Fruit fly (Drosophila melanogaster): Measurements from ENCODE around the gene CG42846.

Gene CG42846

DNA sequence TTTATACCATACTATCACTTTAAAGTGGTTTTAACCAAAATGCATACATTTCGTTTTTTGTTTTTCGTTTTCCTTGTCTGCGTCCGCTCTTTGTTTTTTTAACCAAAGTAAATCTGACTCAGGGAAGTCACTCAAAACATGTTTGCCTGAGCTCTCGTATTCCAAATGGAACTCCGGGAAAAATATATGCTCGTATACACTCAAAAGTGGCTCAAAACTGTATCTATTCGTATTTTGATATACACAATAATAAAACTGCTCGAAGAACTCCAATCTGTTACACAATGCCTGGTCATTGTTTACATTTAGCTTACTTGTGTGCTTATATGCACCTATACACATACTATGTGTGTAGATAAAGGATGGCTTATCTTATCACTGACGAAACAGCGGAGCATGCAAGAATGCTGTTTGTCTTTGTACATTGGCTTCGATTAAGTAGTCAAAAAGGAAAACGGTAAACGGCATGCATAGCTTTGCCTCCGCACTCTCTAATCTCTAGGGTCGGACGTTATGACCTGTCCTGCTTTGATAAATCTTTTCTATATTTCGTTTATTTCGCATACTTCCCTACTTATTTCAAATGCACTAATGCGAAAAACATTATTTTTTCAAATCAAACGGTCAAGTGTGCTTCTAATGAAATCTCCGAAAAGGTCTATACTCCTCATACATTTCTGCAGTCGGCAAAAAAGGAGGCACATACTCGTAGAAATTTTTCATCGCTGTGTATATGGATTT lies 39.5 kb upstream of the CG42846 start, which contains the start of gene miple2 (continued):
- TF ChIP-seq Hmr (GFP tag; optimal IDR thresholded peaks at IDR 0.05) (peak; percentile 66), Fer1 (GFP tag; optimal IDR thresholded peaks at IDR 0.05) (peak; percentile 56), CG15514 (GFP tag; optimal IDR thresholded peaks at IDR 0.05) (no peak), vvl (GFP tag; IDR thresholded peaks at IDR 0.05) (no peak), CG34224 (GFP tag; IDR thresholded peaks at IDR 0.05; ENCODE audit: partially characterized antibody) (no peak), tin (GFP tag; optimal IDR thresholded peaks at IDR 0.05) (no peak), Ravus (GFP tag; IDR thresholded peaks at IDR 0.05) (no peak), Ets97D (GFP tag; optimal IDR thresholded peaks at IDR 0.05) (no peak), yki (optimal IDR thresholded peaks at IDR 0.05) (no peak), cwo (GFP tag; optimal IDR thresholded peaks at IDR 0.05) (peak; percentile 32), CG1603 (tag; optimal IDR thresholded peaks at IDR 0.05) (peak; percentile 8), CG9797 (GFP tag; optimal IDR thresholded peaks at IDR 0.05) (no peak), Eip74EF (GFP tag; optimal IDR thresholded peaks at IDR 0.05) (no peak), Adf1 (GFP tag; IDR thresholded peaks at IDR 0.05) (no peak), Lim3 (GFP tag; IDR thresholded peaks at IDR 0.05) (no peak), CG7928 (GFP tag; optimal IDR thresholded peaks at IDR 0.05) (no peak), Dek (tag; optimal IDR thresholded peaks at IDR 0.05) (no peak), Dref (GFP tag; IDR thresholded peaks at IDR 0.05) (no peak), Ssrp (tag; optimal IDR thresholded peaks at IDR 0.05) (peak; percentile 35), CG12299 (tag; optimal IDR thresholded peaks at IDR 0.05) (peak; percentile 5), CG1233 (GFP tag; optimal IDR thresholded peaks at IDR 0.05) (peak; percentile 61), Atf-2 (GFP tag; optimal IDR thresholded peaks at IDR 0.05) (peak; percentile 55), D19A (tag; optimal IDR thresholded peaks at IDR 0.05) (peak; percentile 62), CG11247 (GFP tag; IDR thresholded peaks at IDR 0.05) (no peak), CG11093 (GFP tag; IDR thresholded peaks at IDR 0.05) (no peak), Six4 (GFP tag; optimal IDR thresholded peaks at IDR 0.05) (peak; percentile 48), ind (GFP tag; optimal IDR thresholded peaks at IDR 0.05) (peak; percentile 23), CG14050 (GFP tag; IDR thresholded peaks at IDR 0.05) (no peak), usp (GFP tag; optimal IDR thresholded peaks at IDR 0.05) (no peak), chif (GFP tag; optimal IDR thresholded peaks at IDR 0.05) (peak; percentile 15 to 16), disco-r (GFP tag; optimal IDR thresholded peaks at IDR 0.05) (peak; percentile 40), eve (GFP tag; optimal IDR thresholded peaks at IDR 0.05) (no peak), CG34376 (GFP tag; optimal IDR thresholded peaks at IDR 0.05) (peak; percentile 69), Dad (GFP tag; optimal IDR thresholded peaks at IDR 0.05) (no peak), nau (GFP tag; optimal IDR thresholded peaks at IDR 0.05) (no peak), CG12219 (GFP tag; optimal IDR thresholded peaks at IDR 0.05) (no peak), Fer2 (tag; optimal IDR thresholded peaks at IDR 0.05) (no peak), CG13424 (tag; optimal IDR thresholded peaks at IDR 0.05) (peak; percentile 53), p53 (GFP tag; optimal IDR thresholded peaks at IDR 0.05) (no peak), Hmx (GFP tag; optimal IDR thresholded peaks at IDR 0.05) (peak; percentile 28), fd3F (GFP tag; optimal IDR thresholded peaks at IDR 0.05) (peak; percentile 8), odd (GFP tag; optimal IDR thresholded peaks at IDR 0.05) (peak; percentile 54), Oli (tag; optimal IDR thresholded peaks at IDR 0.05) (peak; percentile 55), CG30431 (GFP tag; optimal IDR thresholded peaks at IDR 0.05) (peak; percentile 1), CG1529 (GFP tag; optimal IDR thresholded peaks at IDR 0.05) (peak; percentile 55), lilli (GFP tag; optimal IDR thresholded peaks at IDR 0.05) (peak; percentile 53), en (GFP tag; optimal IDR thresholded peaks at IDR 0.05) (no peak), scrt (GFP tag; optimal IDR thresholded peaks at IDR 0.05) (peak; percentile 11), Lhr (GFP tag; optimal IDR thresholded peaks at IDR 0.05) (peak; percentile 46), vfl (GFP tag; optimal IDR thresholded peaks at IDR 0.05) (no peak)

Measured in whole organism, embryonic.